Worm (Caenorhabditis elegans): ENCODE data around the gene T19C9.8.

DNA sequence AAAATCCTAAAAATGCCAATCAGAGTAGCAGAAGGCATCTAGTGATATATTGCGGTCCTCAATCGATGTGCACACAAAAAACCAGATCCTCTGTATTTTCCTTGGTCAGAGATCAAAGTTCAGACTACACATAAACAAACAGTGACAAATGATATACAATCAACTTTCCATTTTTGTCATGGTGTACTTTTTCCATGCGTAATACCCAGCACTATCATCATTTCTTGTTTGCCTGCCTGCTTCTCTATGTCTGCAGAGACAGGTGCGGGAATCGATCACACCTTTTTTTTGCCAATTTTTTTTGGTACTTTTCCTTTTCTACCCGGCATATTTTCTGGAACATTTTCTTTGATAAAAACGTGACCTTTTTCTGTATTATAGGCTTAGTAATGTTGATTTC, 19.3 kb downstream of the T19C9.8 start:
- TF ChIP-seq dao-5 (tag; optimal IDR thresholded peaks at IDR 0.05) (no peak), him-1 (tag; optimal IDR thresholded peaks at IDR 0.05) (no peak), W03F9.2 (tag; optimal IDR thresholded peaks at IDR 0.05) (no peak)

Measured in whole organism, L4/young adult.